Worm (Caenorhabditis elegans): ENCODE results near the gene T13C5.3.
A peak's percentile ranks its signal among the peaks of the same experiment; 100 is the strongest.

The T13C5.3 gene

ce11 chrX:6219892-6220291 is 41.6 kb downstream of the T13C5.3 start (continued):
- TF ChIP-seq ceh-22 (tag; optimal IDR thresholded peaks at IDR 0.05) = no peak
- peak; percentile 63 for TF ChIP-seq dve-1 (tag; optimal IDR thresholded peaks at IDR 0.05)
- TF ChIP-seq madf-2 (tag; optimal IDR thresholded peaks at IDR 0.05) = peak; percentile 47
- no peak for TF ChIP-seq ceh-48 (tag; optimal IDR thresholded peaks at IDR 0.05)
- TF ChIP-seq K02D7.2 (tag; optimal IDR thresholded peaks at IDR 0.05) = no peak
- TF ChIP-seq tbx-2 (tag; optimal IDR thresholded peaks at IDR 0.05) = peak; percentile 36
- no peak for TF ChIP-seq pax-1 (tag; optimal IDR thresholded peaks at IDR 0.05)
- peak; percentile 61 for TF ChIP-seq ceh-18 (tag; optimal IDR thresholded peaks at IDR 0.05)
- TF ChIP-seq ceh-2 (tag; optimal IDR thresholded peaks at IDR 0.05) = no peak
- TF ChIP-seq che-1 (tag; optimal IDR thresholded peaks at IDR 0.05) = peak; percentile 62
- no peak for TF ChIP-seq ets-4 (tag; optimal IDR thresholded peaks at IDR 0.05)
- peak; percentile 35 for TF ChIP-seq lin-11 (tag; optimal IDR thresholded peaks at IDR 0.05)
- no peak for TF ChIP-seq nfya-1 (tag; optimal IDR thresholded peaks at IDR 0.05)
- peak; percentile 32 for TF ChIP-seq ceh-34 (tag; optimal IDR thresholded peaks at IDR 0.05)
- TF ChIP-seq pha-2 (tag; optimal IDR thresholded peaks at IDR 0.05) = no peak
- TF ChIP-seq elt-2 (tag; optimal IDR thresholded peaks at IDR 0.05) = peak; percentile 36
- TF ChIP-seq pha-4 (tag; optimal IDR thresholded peaks at IDR 0.05) = no peak
- TF ChIP-seq sox-2 (GFP tag; IDR thresholded peaks at IDR 0.05) = no peak
- TF ChIP-seq zip-5 (tag; optimal IDR thresholded peaks at IDR 0.05) = no peak
- TF ChIP-seq pag-3 (tag; optimal IDR thresholded peaks at IDR 0.05; ENCODE audit: borderline replicate concordance) = no peak
- TF ChIP-seq eyg-1 (tag; optimal IDR thresholded peaks at IDR 0.05) = no peak
- no peak for TF ChIP-seq mec-3 (tag; optimal IDR thresholded peaks at IDR 0.05; ENCODE audit: borderline replicate concordance)

ce11 chrX:6221097-6221496 is 42.8 kb downstream of the T13C5.3 start:
- TF ChIP-seq ceh-6 (GFP tag; optimal IDR thresholded peaks at IDR 0.05) (no peak), fax-1 (tag; optimal IDR thresholded peaks at IDR 0.05) (no peak), pax-1 (tag; optimal IDR thresholded peaks at IDR 0.05) (no peak), npax-4 (tag; optimal IDR thresholded peaks at IDR 0.05) (no peak), tbx-7 (tag; optimal IDR thresholded peaks at IDR 0.05) (no peak), hlh-30 (tag; optimal IDR thresholded peaks at IDR 0.05; ENCODE audit: insufficient read depth) (no peak), ceh-34 (tag; optimal IDR thresholded peaks at IDR 0.05) (no peak), nhr-11 (tag; optimal IDR thresholded peaks at IDR 0.05) (no peak), ceh-18 (tag; optimal IDR thresholded peaks at IDR 0.05) (no peak), ceh-30 (tag; optimal IDR thresholded peaks at IDR 0.05) (no peak), sox-4 (tag; optimal IDR thresholded peaks at IDR 0.05) (no peak), eyg-1 (tag; optimal IDR thresholded peaks at IDR 0.05) (no peak), ztf-16 (tag; optimal IDR thresholded peaks at IDR 0.05) (no peak), C08G9.2 (tag; optimal IDR thresholded peaks at IDR 0.05) (no peak)

- TF ChIP-seq madf-2 (tag; optimal IDR thresholded peaks at IDR 0.05) (no peak), sdc-2 (tag; optimal IDR thresholded peaks at IDR 0.05) (peak; percentile 6), hlh-8 (tag; optimal IDR thresholded peaks at IDR 0.05) (peak; percentile 7), unc-55 (GFP tag; optimal IDR thresholded peaks at IDR 0.05) (peak; percentile 95), rnt-1 (tag; optimal IDR thresholded peaks at IDR 0.05) (peak; percentile 11)
These were observed 46.5 kb downstream of the T13C5.3 start for ce11 chrX:6224841-6225240.

Measured in whole organism, late embryonic.